Fruit fly (Drosophila melanogaster): Measurements from ENCODE around the gene CG33096.

CG33096 gene

DNA sequence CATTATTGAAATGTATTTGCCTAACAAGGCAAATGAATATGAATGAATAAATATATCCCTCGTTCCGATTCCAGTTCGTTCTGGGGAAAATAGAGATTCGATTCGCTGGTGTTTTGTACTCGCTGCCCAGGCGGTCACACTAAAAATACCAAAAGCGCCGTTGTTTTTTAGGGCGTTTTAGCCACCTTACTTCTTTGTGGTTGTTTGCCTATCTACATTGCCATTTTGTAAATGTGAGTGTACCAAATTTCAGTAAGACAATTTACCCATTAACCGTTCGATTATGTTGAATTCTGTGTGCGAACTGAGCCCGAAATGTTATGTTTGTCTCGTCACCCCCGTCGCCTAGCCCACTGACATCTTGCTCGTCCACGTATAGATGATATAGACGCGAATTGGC lies at the start of gene CG33096, which contains the start of gene CG33095:
CG33096 (plus strand) TSS at position 187 of the 400 bp plus-strand sequence.
CG33095 (plus strand) TSS at position 187 of the 400 bp plus-strand sequence.
- TF ChIP-seq CTCF (optimal IDR thresholded peaks at IDR 0.05): no peak
- TF ChIP-seq CG8478 (optimal IDR thresholded peaks at IDR 0.05): no peak

DNA sequence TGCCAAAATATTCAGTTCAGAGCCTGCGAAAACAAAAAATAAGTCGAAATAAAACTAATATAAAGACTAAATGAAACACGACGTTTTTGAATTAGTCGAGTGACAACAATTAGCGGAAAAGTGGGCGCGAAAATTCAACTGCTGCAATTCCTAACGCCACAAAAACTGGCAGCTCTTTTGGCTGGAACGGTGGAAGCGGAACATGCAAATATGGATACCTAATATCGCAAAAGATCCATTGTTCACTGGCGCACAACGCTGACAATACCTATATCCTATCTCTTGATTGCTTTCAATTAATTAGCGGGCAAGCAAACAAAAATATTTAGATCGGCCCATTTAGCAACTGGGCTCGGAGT lies 48.1 kb upstream of the CG33096 start, which contains the start of gene CG11791:
CG11791 (plus strand) TSS at position 234 of the 359 bp plus-strand sequence.
- no peak for TF ChIP-seq CG8478 (optimal IDR thresholded peaks at IDR 0.05)
- no peak for TF ChIP-seq CTCF (optimal IDR thresholded peaks at IDR 0.05)

DNA sequence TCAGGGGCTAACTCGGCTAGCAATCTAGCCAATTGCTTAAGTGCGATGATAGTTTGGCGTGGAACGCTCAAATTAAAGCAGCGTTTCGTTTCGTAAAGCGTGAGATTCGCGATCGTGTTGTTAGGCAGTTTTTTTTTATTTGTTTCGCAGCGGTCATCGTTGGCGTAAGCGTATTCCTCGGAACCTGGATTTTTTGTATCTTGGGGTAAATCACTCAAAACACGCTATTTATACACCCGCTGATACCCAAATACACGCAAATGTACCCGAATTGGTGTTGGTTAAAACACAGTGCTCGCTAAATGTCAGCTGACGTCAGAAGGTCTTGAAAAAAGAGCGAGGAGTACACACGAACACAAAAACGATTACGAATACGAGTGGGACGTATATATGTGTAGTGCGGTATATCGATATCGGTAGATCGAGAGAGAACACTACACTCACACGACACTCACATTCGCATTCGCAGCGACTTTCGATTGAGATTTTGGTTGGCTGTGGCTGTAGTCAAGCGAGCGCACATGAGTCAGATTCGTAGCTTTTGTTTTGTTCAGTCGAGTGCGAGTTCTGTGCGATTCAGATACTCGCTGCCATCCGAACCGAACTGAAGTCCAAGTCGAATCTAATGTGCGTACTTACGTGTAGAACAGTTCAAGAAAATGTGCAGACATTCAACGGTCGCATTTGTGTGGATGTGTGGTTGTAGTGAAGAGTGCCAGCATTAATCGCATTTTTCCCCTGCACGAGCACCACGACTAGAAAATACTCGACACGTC lies 47.5 kb upstream of the CG33096 start:
- no peak for TF ChIP-seq CG8478 (optimal IDR thresholded peaks at IDR 0.05)
- no peak for TF ChIP-seq CTCF (optimal IDR thresholded peaks at IDR 0.05)

dm6 chr3R:25050649-25051048 lies 46.8 kb upstream of the CG33096 start:
- TF ChIP-seq CG8478 (optimal IDR thresholded peaks at IDR 0.05) (no peak), CTCF (optimal IDR thresholded peaks at IDR 0.05) (no peak)

DNA sequence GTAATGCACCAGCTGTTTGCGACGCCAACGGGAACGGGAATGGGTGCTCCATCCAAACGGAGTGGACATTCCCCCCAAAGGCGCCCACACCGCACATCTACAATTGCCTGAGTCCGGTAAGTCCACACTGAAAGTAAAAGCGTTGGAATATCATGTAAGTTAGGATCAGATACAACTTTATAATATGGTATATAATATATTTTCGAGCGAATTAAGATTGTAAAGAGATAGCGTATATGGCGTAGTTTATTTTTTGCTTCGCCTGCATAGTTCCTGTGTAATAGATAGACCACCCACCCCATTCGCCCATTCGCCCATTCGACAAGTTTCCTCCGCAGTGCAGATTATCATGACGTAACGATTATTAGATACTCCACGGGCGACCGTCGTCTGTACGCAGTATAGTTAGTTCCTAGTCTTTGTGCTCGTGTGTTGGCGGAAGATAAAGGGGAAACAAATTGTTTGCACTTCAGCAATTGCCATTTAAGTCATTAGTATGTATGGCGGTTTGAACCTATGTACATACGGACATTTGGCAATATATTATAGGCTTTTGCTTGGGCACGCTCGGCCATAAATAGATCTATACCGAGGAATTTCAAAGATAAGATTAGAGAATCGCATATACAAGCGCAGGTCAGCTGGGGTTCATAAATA lies 45.9 kb upstream of the CG33096 start:
- TF ChIP-seq CG8478 (optimal IDR thresholded peaks at IDR 0.05) (no peak), CTCF (optimal IDR thresholded peaks at IDR 0.05) (no peak)

DNA sequence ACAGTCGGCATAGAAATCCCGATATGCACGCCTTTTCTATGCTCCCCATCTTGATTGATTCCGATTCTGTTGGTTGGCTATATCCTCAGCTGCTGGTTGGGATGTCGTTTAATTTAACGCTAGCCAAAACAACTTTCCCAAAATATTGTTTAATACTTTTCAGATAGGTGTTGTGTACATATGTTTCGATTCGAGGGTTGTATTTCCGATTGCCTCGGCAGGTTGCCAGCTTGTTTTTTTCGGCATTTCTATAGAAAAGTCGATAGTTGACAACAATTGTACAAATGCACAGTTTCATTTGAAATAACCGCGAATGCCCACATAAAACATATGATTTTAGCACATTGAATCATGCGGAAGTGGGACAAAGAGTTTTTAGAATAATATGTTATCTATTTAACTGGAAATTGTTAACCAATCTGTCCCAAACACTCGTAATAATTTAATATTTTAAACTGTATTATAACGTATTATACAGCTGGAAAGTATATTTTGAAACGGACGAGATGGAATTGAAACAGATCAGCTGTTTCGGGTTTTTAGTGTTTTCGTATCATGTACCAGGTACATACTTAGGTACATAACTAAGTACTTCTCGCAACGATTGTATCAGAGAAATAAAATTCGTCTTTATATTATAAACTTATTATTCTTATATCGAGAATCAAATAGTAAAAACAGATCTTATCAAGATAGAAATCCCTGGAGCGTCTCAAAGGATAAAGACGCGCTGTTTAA lies 42.9 kb upstream of the CG33096 start, which contains the start of gene CG31109:
CG31109 (minus strand) TSS at position 203 of the 738 bp plus-strand sequence.
- TF ChIP-seq CG8478 (optimal IDR thresholded peaks at IDR 0.05): no peak
- TF ChIP-seq CTCF (optimal IDR thresholded peaks at IDR 0.05): no peak

DNA sequence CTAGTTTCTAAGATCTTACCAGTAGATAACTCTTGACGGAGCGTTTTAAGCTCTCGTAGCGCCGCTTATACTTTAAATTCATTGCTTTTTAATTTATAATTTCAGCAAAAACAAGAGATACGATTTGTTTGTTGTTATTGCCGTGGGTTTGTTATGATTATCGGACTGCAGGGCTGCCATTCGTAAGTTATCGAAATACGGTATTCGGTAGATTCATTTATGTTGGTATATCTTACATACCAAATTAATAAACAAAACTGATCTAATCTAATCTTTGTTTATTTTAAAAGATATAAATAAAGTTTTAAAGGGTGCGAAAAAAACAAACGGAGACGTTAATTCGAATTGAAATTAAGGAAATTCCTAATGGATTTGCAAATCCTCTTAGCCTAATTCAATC lies 41.5 kb upstream of the CG33096 start, which contains the start of the genes CG31111 and stac:
CG31111 (minus strand) TSS at position 162 of the 400 bp plus-strand sequence.
stac (plus strand) TSS at position 271 of the 400 bp plus-strand sequence.
- TF ChIP-seq CG8478 (optimal IDR thresholded peaks at IDR 0.05) (no peak), CTCF (optimal IDR thresholded peaks at IDR 0.05) (no peak)

DNA sequence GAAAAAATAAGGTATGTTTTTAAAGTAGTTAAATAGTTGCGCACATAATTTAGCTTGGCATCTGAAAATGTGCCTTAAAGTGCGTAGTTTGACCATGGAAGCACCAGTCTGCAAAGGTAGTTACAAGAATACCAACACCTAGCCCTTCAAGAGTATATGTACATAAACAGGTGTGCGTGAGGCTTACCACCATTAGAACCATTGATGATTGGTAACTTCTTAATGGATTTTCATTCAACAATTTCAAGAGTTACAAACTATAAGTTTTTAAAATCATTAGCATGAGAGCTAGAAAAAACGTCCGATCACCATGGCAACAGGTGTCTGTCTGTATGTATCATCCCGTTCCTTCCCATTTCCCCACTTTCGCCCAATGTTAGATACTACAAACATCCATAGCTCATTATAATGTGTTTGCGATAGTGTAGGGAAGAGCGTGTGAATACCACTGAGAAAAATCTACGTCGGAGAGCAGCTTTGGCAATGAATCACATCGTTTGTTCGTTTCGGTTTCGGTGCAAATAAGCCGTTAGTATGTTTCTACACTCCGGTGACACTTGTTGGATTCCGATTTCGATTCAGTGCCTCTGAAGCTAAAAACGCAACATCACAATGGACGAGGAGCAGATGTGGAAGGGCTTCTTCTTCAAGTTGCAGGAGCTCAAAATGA lies 40.8 kb upstream of the CG33096 start:
- no peak for TF ChIP-seq CTCF (optimal IDR thresholded peaks at IDR 0.05)
- no peak for TF ChIP-seq CG8478 (optimal IDR thresholded peaks at IDR 0.05)

dm6 chr3R:25060462-25060861 lies 37.0 kb upstream of the CG33096 start:
- TF ChIP-seq CTCF (optimal IDR thresholded peaks at IDR 0.05): no peak

DNA sequence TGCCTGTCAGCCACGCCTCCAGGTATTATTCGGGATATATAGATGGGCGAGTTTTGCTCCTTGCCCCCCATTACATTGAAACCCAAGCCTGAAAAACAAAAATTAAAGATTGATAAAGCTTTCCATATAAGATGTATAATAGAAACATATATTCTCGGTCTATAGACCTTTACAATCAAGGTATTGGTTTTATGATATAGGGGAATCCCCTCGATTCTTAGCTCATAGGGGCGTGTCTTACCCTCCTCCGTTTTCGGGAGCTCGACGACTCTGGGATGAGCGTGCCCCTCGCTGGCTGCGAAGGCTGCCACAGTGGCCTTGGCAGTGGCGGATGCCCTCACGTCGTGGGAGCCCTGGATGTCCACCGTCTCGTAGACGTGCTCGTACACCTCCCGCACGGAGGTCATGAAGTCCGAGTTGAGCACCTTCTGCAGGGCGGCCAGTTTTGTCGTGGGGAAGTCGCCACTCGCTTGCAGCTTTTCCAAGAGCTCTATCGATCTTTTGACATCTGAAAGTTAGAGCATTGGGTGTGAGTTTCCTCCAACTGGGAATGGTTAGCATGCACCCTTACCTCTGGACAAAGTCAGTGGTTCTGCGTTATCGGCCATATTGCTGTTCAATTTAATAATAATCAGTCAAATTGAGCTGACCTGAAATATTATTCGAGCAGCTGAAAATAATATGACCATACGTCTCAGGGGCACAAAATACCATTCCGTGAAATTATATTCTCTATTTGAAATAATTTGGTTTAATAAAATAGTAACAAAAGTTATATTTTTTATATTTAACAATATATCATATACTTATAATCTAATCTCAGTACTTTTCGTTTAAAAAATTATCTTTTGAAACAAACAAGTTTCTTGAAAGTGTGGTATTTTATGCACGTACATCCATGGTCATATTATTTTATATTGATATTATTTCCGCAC lies 32.3 kb upstream of the CG33096 start, which contains the start of the genes veli and PQBP1:
veli (minus strand) TSS at position 685 of the 935 bp plus-strand sequence.
PQBP1 (plus strand) TSS at position 885 of the 935 bp plus-strand sequence.
- TF ChIP-seq CG8478 (optimal IDR thresholded peaks at IDR 0.05) (no peak), CTCF (optimal IDR thresholded peaks at IDR 0.05) (no peak)

dm6 chr3R:25066856-25067255 lies 30.6 kb upstream of the CG33096 start:
- TF ChIP-seq CG8478 (optimal IDR thresholded peaks at IDR 0.05): no peak
- no peak for TF ChIP-seq CTCF (optimal IDR thresholded peaks at IDR 0.05)

- TF ChIP-seq CG8478 (optimal IDR thresholded peaks at IDR 0.05): no peak
- no peak for TF ChIP-seq CTCF (optimal IDR thresholded peaks at IDR 0.05)
Observed at dm6 chr3R:25069569-25069968, 27.9 kb upstream of the CG33096 start, which contains the start of the genes Stt3B and CG11839. Gene Stt3B, minus strand, starts transcription at chr3R:25069637. Gene CG11839, plus strand, starts transcription at chr3R:25069927.

- no peak for TF ChIP-seq CG8478 (optimal IDR thresholded peaks at IDR 0.05)
- TF ChIP-seq CTCF (optimal IDR thresholded peaks at IDR 0.05): no peak
Observed at dm6 chr3R:25070871-25071270, 26.6 kb upstream of the CG33096 start, which contains the start of gene CG11836. Gene CG11836, plus strand, starts transcription at chr3R:25071126.
